Fruit fly (Drosophila melanogaster) whole organism, embryonic: ENCODE results near the gene CG2617.

Experiments
- BEAF-32 ChIP-seq: fragments of 200-800 bp; sonication (Bioruptor generic); optimal IDR thresholded peaks from 3 replicates; lab custom pipeline; 2017; ENCODE audit warnings: missing biosample characterization, missing genetic modification characterization, mild to moderate bottlenecking, moderate library complexity, missing genetic modification reagents
- CG10209 ChIP-seq: fragments of 200-800 bp; sonication (Bioruptor generic); optimal IDR thresholded peaks from 3 replicates; lab custom pipeline; 2017; ENCODE audit warnings: missing biosample characterization, mild to moderate bottlenecking, missing genetic modification characterization, missing genetic modification reagents
- CG10959 ChIP-seq: fragments of 200-800 bp; sonication (Bioruptor generic); IDR thresholded peaks from 2 replicates; pipeline ENCODE4 v1.3.6; 2022; ENCODE audit warnings: missing biosample characterization, missing genetic modification characterization
- CG12071 ChIP-seq: fragments of 200-800 bp; sonication (Bioruptor generic); optimal IDR thresholded peaks from 3 replicates; lab custom pipeline; 2018; ENCODE audit warnings: missing biosample characterization, mild to moderate bottlenecking, missing genetic modification characterization
- CG14441 ChIP-seq: fragments of 200-800 bp; sonication (Bioruptor generic); IDR thresholded peaks from 2 replicates; pipeline ENCODE4 v1.3.6; 2022; ENCODE audit warnings: missing biosample characterization, missing genetic modification characterization
- CG14710 ChIP-seq: fragments of 200-800 bp; sonication (Bioruptor generic); optimal IDR thresholded peaks from 3 replicates; lab custom pipeline; 2019; ENCODE audit warnings: missing biosample characterization, mild to moderate bottlenecking, missing genetic modification characterization, moderate library complexity
- CG17328 ChIP-seq: fragments of 200-800 bp; sonication (Bioruptor generic); IDR thresholded peaks from 2 replicates; pipeline ENCODE4 v1.3.6; 2022; ENCODE audit warnings: missing biosample characterization, missing genetic modification characterization
- CG17359 ChIP-seq: fragments of 200-800 bp; sonication (Bioruptor generic); optimal IDR thresholded peaks from 3 replicates; lab custom pipeline; 2018; ENCODE audit warnings: missing biosample characterization, mild to moderate bottlenecking, missing genetic modification characterization, moderate library complexity
- CG17612 ChIP-seq: fragments of 200-800 bp; sonication (Bioruptor generic); IDR thresholded peaks from 2 replicates; pipeline ENCODE4 v1.3.6; 2022; ENCODE audit warnings: missing biosample characterization, missing genetic modification characterization
- CG2678 ChIP-seq: fragments of 200-800 bp; sonication (Bioruptor generic); optimal IDR thresholded peaks from 3 replicates; lab custom pipeline; 2019; ENCODE audit warnings: missing biosample characterization, mild to moderate bottlenecking, missing genetic modification characterization, moderate library complexity
- CG32772 ChIP-seq: fragments of 200-800 bp; sonication (Bioruptor generic); IDR thresholded peaks from 2 replicates; pipeline ENCODE4 v1.3.6; 2022; ENCODE audit warnings: missing biosample characterization, missing genetic modification characterization
- CG3281 ChIP-seq: fragments of 200-800 bp; sonication (Bioruptor generic); optimal IDR thresholded peaks from 3 replicates; lab custom pipeline; 2017; ENCODE audit warnings: missing biosample characterization, mild to moderate bottlenecking, missing genetic modification characterization
- CG43689 ChIP-seq: fragments of 200-800 bp; sonication (Bioruptor generic); IDR thresholded peaks from 2 replicates; pipeline ENCODE4 v1.3.6; 2022; ENCODE audit warnings: missing biosample characterization, missing genetic modification characterization
- CG4730 ChIP-seq: fragments of 200-800 bp; sonication (Bioruptor generic); IDR thresholded peaks from 2 replicates; pipeline ENCODE4 v1.3.6; 2022; ENCODE audit warnings: missing biosample characterization, missing genetic modification characterization
- CG7963 ChIP-seq: fragments of 200-800 bp; sonication (Bioruptor generic); IDR thresholded peaks from 3 replicates; pipeline ENCODE4 v1.3.6; 2022; ENCODE audit warnings: missing biosample characterization, missing genetic modification characterization; ENCODE audit not compliant: partially characterized antibody
- CG9797 ChIP-seq: fragments of 200-800 bp; sonication (Bioruptor generic); optimal IDR thresholded peaks from 3 replicates; lab custom pipeline; 2018; ENCODE audit warnings: missing biosample characterization, mild to moderate bottlenecking, missing genetic modification characterization
- CoRest ChIP-seq: fragments of 200-800 bp; sonication (Bioruptor generic); optimal IDR thresholded peaks from 3 replicates; lab custom pipeline; 2018; ENCODE audit warnings: missing biosample characterization, mild to moderate bottlenecking, missing genetic modification characterization, moderate library complexity
- Deaf1 ChIP-seq: fragments of 200-800 bp; optimal IDR thresholded peaks from 3 replicates; lab custom pipeline; 2019; ENCODE audit warnings: missing biosample characterization, mild to moderate bottlenecking, missing genetic modification characterization, moderate library complexity
- Dfd ChIP-seq, 2 experiments: fragments of >200 bp; optimal IDR thresholded peaks; 2 replicates each; lab custom pipeline; 2017; ENCODE audit warnings: missing biosample characterization in 2 of 2, missing genetic modification characterization in 2 of 2
- GATAe ChIP-seq: fragments of 200-800 bp; sonication (Bioruptor generic); conservative IDR thresholded peaks from 2 replicates; pipeline ENCODE4 v1.3.6; 2022; ENCODE audit warnings: missing biosample characterization, missing genetic modification characterization
- HmgD ChIP-seq: fragments of 200-800 bp; sonication (Bioruptor generic); optimal IDR thresholded peaks from 3 replicates; lab custom pipeline; 2016; ENCODE audit warnings: missing biosample characterization, missing genetic modification characterization
- Hmr ChIP-seq: fragments of 200-800 bp; sonication (Bioruptor generic); optimal IDR thresholded peaks from 3 replicates; lab custom pipeline; 2017; ENCODE audit warnings: mild to moderate bottlenecking, missing biosample characterization, missing genetic modification reagents, missing genetic modification characterization
- Hr51 ChIP-seq, 2 experiments: fragments of 200-800 bp; sonication (Bioruptor generic); optimal IDR thresholded peaks; 2 replicates in 1 of 2; 3 replicates in 1 of 2; lab custom pipeline; 2016 to 2018; ENCODE audit warnings: missing biosample characterization in 2 of 2, missing genetic modification characterization in 2 of 2, mild to moderate bottlenecking in 1 of 2, moderate library complexity in 1 of 2
- Hr78 ChIP-seq, 2 experiments: fragments of 200-800 bp in 1 of 2; fragments of >200 bp in 1 of 2; sonication (Bioruptor generic) in 1 of 2; optimal IDR thresholded peaks; 2 replicates each; lab custom pipeline; 2017 to 2019; ENCODE audit warnings: missing biosample characterization in 2 of 2, missing genetic modification characterization in 2 of 2, mild to moderate bottlenecking in 1 of 2, moderate library complexity in 1 of 2
- Jarid2 ChIP-seq: fragments of 200-800 bp; sonication (Bioruptor generic); optimal IDR thresholded peaks from 3 replicates; lab custom pipeline; 2017; ENCODE audit warnings: mild to moderate bottlenecking, missing biosample characterization, missing genetic modification reagents, missing genetic modification characterization
- Lpt ChIP-seq: fragments of >200 bp; optimal IDR thresholded peaks from 2 replicates; lab custom pipeline; 2018; ENCODE audit warnings: missing biosample characterization, missing genetic modification characterization
- Med ChIP-seq: fragments of 200-800 bp; sonication (Bioruptor generic); peaks from one replicate; lab custom pipeline; 2016; ENCODE audit warnings: missing biosample characterization, missing genetic modification characterization, mild to moderate bottlenecking, inconsistent platforms, moderate library complexity
- Myb ChIP-seq: fragments of 200-800 bp; sonication (Bioruptor generic); optimal IDR thresholded peaks from 2 replicates; lab custom pipeline; 2016; ENCODE audit warnings: missing biosample characterization, missing genetic modification characterization
- Nf-YA ChIP-seq: fragments of 200-800 bp; sonication (Bioruptor generic); IDR thresholded peaks from 2 replicates; pipeline ENCODE4 v1.3.6; 2022; ENCODE audit warnings: missing biosample characterization, missing genetic modification characterization
- Scr ChIP-seq: fragments of 200-800 bp; sonication (Bioruptor generic); IDR thresholded peaks from 2 replicates; pipeline ENCODE4 v1.3.6; 2022; ENCODE audit warnings: missing biosample characterization, missing genetic modification characterization; ENCODE audit not compliant: partially characterized antibody
- Side ChIP-seq: fragments of 200-800 bp; sonication (Bioruptor generic); optimal IDR thresholded peaks from 2 replicates; lab custom pipeline; 2016; ENCODE audit warnings: missing biosample characterization, missing genetic modification characterization
- Trl ChIP-seq, 3 experiments: fragments of >200 bp in 2 of 3; fragments of 200-800 bp in 1 of 3; sonication (Bioruptor generic) in 1 of 3; optimal IDR thresholded peaks; 2 replicates in 1 of 3; 3 replicates in 2 of 3; lab custom pipeline; 2016 to 2017; ENCODE audit warnings: missing biosample characterization in 1 of 3, missing genetic modification characterization in 1 of 3
- ac ChIP-seq: fragments of 200-800 bp; sonication (Bioruptor generic); optimal IDR thresholded peaks from 3 replicates; lab custom pipeline; 2017; ENCODE audit warnings: missing biosample characterization, mild to moderate bottlenecking, missing genetic modification characterization
- ap ChIP-seq: fragments of 200-800 bp; sonication (Bioruptor generic); IDR thresholded peaks from 2 replicates; pipeline ENCODE4 v1.3.6; 2022; ENCODE audit warnings: missing biosample characterization, missing genetic modification characterization
- bigmax ChIP-seq: fragments of 200-800 bp; sonication (Bioruptor generic); optimal IDR thresholded peaks from 2 replicates; lab custom pipeline; 2018; ENCODE audit warnings: missing biosample characterization, mild to moderate bottlenecking, missing genetic modification characterization
- dimm ChIP-seq: fragments of 200-800 bp; sonication (Bioruptor generic); IDR thresholded peaks from 2 replicates; pipeline ENCODE4 v1.3.6; 2022; ENCODE audit warnings: missing biosample characterization, missing genetic modification characterization
- ftz-f1 ChIP-seq: fragments of 200-800 bp; sonication (Bioruptor generic); optimal IDR thresholded peaks from 2 replicates; lab custom pipeline; 2016; ENCODE audit warnings: missing biosample characterization, missing genetic modification characterization
- gem ChIP-seq: fragments of 200-800 bp; sonication (Bioruptor generic); optimal IDR thresholded peaks from 2 replicates; lab custom pipeline; 2019; ENCODE audit warnings: missing biosample characterization, mild to moderate bottlenecking, missing genetic modification characterization, moderate library complexity
- hbn ChIP-seq: fragments of 200-800 bp; sonication (Bioruptor generic); IDR thresholded peaks from 2 replicates; pipeline ENCODE4 v1.3.6; 2022; ENCODE audit warnings: missing biosample characterization, missing genetic modification characterization; ENCODE audit not compliant: partially characterized antibody
- jing ChIP-seq: fragments of 200-800 bp; sonication (Bioruptor generic); optimal IDR thresholded peaks from 2 replicates; lab custom pipeline; 2018; ENCODE audit warnings: missing biosample characterization, mild to moderate bottlenecking, missing genetic modification characterization
- lab ChIP-seq: fragments of 200-800 bp; sonication (Bioruptor generic); optimal IDR thresholded peaks from 3 replicates; lab custom pipeline; 2017; ENCODE audit warnings: missing biosample characterization, missing genetic modification characterization, mild to moderate bottlenecking, moderate library complexity, missing genetic modification reagents
- prd ChIP-seq, 3 experiments: fragments of >200 bp in 2 of 3; fragments of 200-800 bp in 1 of 3; sonication (Bioruptor generic) in 1 of 3; optimal IDR thresholded peaks in 2 of 3; IDR thresholded peaks in 1 of 3; 2 replicates in 2 of 3; 3 replicates in 1 of 3; pipeline versions ENCODE4 v1.3.6 to Lab custom; 2017 to 2022; ENCODE audit warnings: missing biosample characterization in 1 of 3, missing genetic modification characterization in 1 of 3
- sc ChIP-seq, 3 experiments: fragments of >200 bp in 2 of 3; fragments of 200-800 bp in 1 of 3; sonication (Bioruptor generic) in 1 of 3; optimal IDR thresholded peaks; 2 replicates in 2 of 3; 3 replicates in 1 of 3; lab custom pipeline; 2017; ENCODE audit warnings: mild to moderate bottlenecking in 1 of 3, missing biosample characterization in 1 of 3, missing genetic modification characterization in 1 of 3, missing genetic modification reagents in 1 of 3
- ttk ChIP-seq: fragments of 200-800 bp; sonication (Bioruptor generic); IDR thresholded peaks from 2 replicates; pipeline ENCODE4 v2.1.2; 2022; ENCODE audit warnings: missing biosample characterization, missing genetic modification characterization
- vfl ChIP-seq: fragments of 200-800 bp; sonication (Bioruptor generic); optimal IDR thresholded peaks from 2 replicates; lab custom pipeline; 2016; ENCODE audit warnings: missing biosample characterization, missing genetic modification characterization
- vnd ChIP-seq: fragments of 200-800 bp; sonication (Bioruptor generic); IDR thresholded peaks from 3 replicates; pipeline ENCODE4 v1.3.6; 2022; ENCODE audit warnings: missing biosample characterization, missing genetic modification characterization; ENCODE audit not compliant: partially characterized antibody

Gene CG2617

DNA sequence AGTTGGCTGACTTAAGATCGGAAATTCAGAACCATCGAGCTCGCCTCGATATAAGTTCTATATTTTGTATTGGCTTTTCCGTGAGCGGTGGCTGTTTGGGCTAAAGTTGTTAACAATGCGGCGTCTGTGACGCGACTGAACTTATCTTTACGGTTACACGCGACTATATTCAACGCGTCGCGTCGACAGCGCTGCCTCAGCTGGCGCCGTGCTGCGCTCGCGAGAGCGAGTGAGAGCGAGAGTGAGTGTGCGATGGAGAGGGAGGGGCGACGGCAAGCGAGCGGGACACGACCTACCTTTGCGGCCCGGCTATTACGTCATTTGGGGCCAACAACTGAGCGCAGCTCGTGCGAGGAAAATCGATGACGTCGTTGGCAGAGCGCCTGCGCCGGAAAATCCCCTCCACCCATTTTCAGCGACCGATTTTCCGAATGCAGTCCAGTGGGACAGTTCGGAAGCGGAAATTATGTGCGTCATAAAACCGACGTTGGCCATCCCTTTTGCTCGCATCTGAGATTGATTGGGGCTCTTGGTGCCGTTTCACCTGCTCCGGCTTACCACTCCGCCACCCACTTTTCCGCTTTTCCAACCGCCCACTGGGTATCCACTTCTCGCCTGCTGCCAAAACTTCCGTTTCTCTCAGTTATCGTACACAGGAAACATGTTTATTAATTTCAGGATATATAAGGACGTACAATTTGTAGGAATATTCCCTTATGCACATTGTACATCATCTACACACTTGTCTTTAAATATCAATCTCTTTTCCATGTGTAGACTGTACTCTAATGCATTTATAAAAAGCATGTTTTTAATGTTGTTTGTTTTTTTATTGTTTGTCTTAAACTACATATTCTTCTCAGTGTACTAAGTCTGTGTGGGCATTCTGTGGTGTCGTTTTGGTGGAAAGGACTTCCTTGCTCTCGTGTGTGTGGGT is 32.6 kb downstream of the CG2617 start, which contains the start of gene Hr38:
Gene Hr38, minus strand, starts transcription at position 121 of the 937 bp plus-strand sequence.
- TF ChIP-seq Trl (optimal IDR thresholded peaks at IDR 0.05; lab: Kevin White, UChicago): peak; percentile 73 to 80
- TF ChIP-seq Trl (GFP tag; optimal IDR thresholded peaks at IDR 0.05; lab: Kevin White, UChicago): peak; percentile 26
- TF ChIP-seq Scr: peak; percentile 20
- no peak for TF ChIP-seq hbn
- no peak for TF ChIP-seq dimm (GFP tag; lab: Robert Waterston, UW)
- TF ChIP-seq Myb (GFP tag; lab: Kevin White, UChicago): peak; percentile 37
- TF ChIP-seq Hr78 (GFP tag; optimal IDR thresholded peaks at IDR 0.05; lab: Kevin White, UChicago): peak in 1 of 2 experiments; percentile 58
- no peak for TF ChIP-seq CG9797
- peak; percentile 48 for TF ChIP-seq Side (GFP tag; lab: Kevin White, UChicago)
- TF ChIP-seq Dfd (GFP tag; optimal IDR thresholded peaks at IDR 0.05; lab: Kevin White, UChicago): no peak
- TF ChIP-seq CG10209: peak; percentile 22
- no peak for TF ChIP-seq ap (GFP tag; lab: Robert Waterston, UW)
- TF ChIP-seq bigmax: no peak
- no peak for TF ChIP-seq GATAe (GFP tag; lab: Robert Waterston, UW)
- TF ChIP-seq prd (optimal IDR thresholded peaks at IDR 0.05; lab: Kevin White, UChicago): no peak
- no peak for TF ChIP-seq prd (GFP tag; IDR thresholded peaks at IDR 0.05; lab: Robert Waterston, UW)
- TF ChIP-seq CG7963: no peak
- TF ChIP-seq gem (tag; lab: Kevin White, UChicago): peak; percentile 69
- TF ChIP-seq BEAF-32 (GFP tag; lab: Kevin White, UChicago): no peak
- no peak for TF ChIP-seq CG43689 (GFP tag; lab: Robert Waterston, UW)
- TF ChIP-seq Deaf1 (tag; lab: Kevin White, UChicago): peak; percentile 97
- TF ChIP-seq Jarid2: peak; percentile 73
- no peak for TF ChIP-seq CG32772 (GFP tag; lab: Robert Waterston, UW)
- TF ChIP-seq vfl (GFP tag; lab: Kevin White, UChicago): no peak
- TF ChIP-seq Lpt (GFP tag; lab: Kevin White, UChicago): no peak
- TF ChIP-seq CG2678 (tag; lab: Kevin White, UChicago): peak; percentile 85
- TF ChIP-seq CG17328: no peak
- peak; percentile 91 for TF ChIP-seq Med (GFP tag; lab: Kevin White, UChicago)
- peak; percentile 18 for TF ChIP-seq jing (GFP tag; lab: Kevin White, UChicago)
- TF ChIP-seq CG14441 (GFP tag; lab: Robert Waterston, UW): no peak
- no peak for TF ChIP-seq sc (optimal IDR thresholded peaks at IDR 0.05; lab: Kevin White, UChicago)
- TF ChIP-seq sc (GFP tag; optimal IDR thresholded peaks at IDR 0.05; lab: Kevin White, UChicago): no peak
- TF ChIP-seq CG10959 (GFP tag; lab: Robert Waterston, UW): no peak
- peak; percentile 64 for TF ChIP-seq CG17359 (tag; lab: Kevin White, UChicago)
- no peak for TF ChIP-seq ac (GFP tag; lab: Kevin White, UChicago)
- TF ChIP-seq CG17612 (GFP tag; lab: Robert Waterston, UW): no peak
- TF ChIP-seq ttk (GFP tag; lab: Robert Waterston, UW): no peak
- TF ChIP-seq vnd (GFP tag; lab: Robert Waterston, UW): no peak
- TF ChIP-seq ftz-f1 (GFP tag; lab: Kevin White, UChicago): no peak
- peak; percentile 83 for TF ChIP-seq lab (GFP tag; lab: Kevin White, UChicago)
- peak in 1 of 2 experiments; percentile 61 for TF ChIP-seq Hr51 (GFP tag; optimal IDR thresholded peaks at IDR 0.05; lab: Kevin White, UChicago)
- no peak for TF ChIP-seq CG4730 (GFP tag; lab: Robert Waterston, UW)
- TF ChIP-seq Hmr: peak; percentile 78
- TF ChIP-seq CG3281 (GFP tag; lab: Kevin White, UChicago): peak; percentile 67
- peak; percentile 44 for TF ChIP-seq CoRest (tag; lab: Kevin White, UChicago)
- no peak for TF ChIP-seq Nf-YA
- TF ChIP-seq CG12071 (GFP tag; lab: Kevin White, UChicago): peak; percentile 54
- no peak for TF ChIP-seq CG14710 (tag; lab: Kevin White, UChicago)
- TF ChIP-seq HmgD: no peak
